Fruit fly (Drosophila melanogaster) whole organism, embryonic: ENCODE measurements around the gene CG17163.

Experiments
- ATbp ChIP-seq: fragments of 200-800 bp; sonication (Bioruptor generic); optimal IDR thresholded peaks from 2 replicates; lab custom pipeline; 2017; ENCODE audit warnings: missing biosample characterization, mild to moderate bottlenecking, missing genetic modification characterization, missing genetic modification reagents
- Atf6 ChIP-seq: fragments of 200-800 bp; sonication (Bioruptor generic); IDR thresholded peaks from 2 replicates; pipeline ENCODE4 v1.3.6; 2022; ENCODE audit warnings: missing biosample characterization, missing genetic modification characterization
- Bgb ChIP-seq: fragments of 200-800 bp; sonication (Bioruptor generic); IDR thresholded peaks from 2 replicates; pipeline ENCODE4 v1.3.6; 2022; ENCODE audit warnings: missing biosample characterization, missing genetic modification characterization; ENCODE audit not compliant: partially characterized antibody
- CG10267 ChIP-seq: fragments of 200-800 bp; sonication (Bioruptor generic); optimal IDR thresholded peaks from 2 replicates; lab custom pipeline; 2018; ENCODE audit warnings: missing biosample characterization, mild to moderate bottlenecking, missing genetic modification characterization, moderate library complexity
- CG12071 ChIP-seq: fragments of 200-800 bp; sonication (Bioruptor generic); optimal IDR thresholded peaks from 3 replicates; lab custom pipeline; 2018; ENCODE audit warnings: missing biosample characterization, mild to moderate bottlenecking, missing genetic modification characterization
- CG12236 ChIP-seq: fragments of 200-800 bp; sonication (Bioruptor generic); optimal IDR thresholded peaks from 2 replicates; lab custom pipeline; 2016; ENCODE audit warnings: missing biosample characterization, missing genetic modification characterization
- CG1603 ChIP-seq: fragments of 200-800 bp; sonication (Bioruptor generic); optimal IDR thresholded peaks from 2 replicates; lab custom pipeline; 2019; ENCODE audit warnings: missing biosample characterization, mild to moderate bottlenecking, missing genetic modification characterization, moderate library complexity
- CG1792 ChIP-seq: fragments of 200-800 bp; sonication (Bioruptor generic); optimal IDR thresholded peaks from 2 replicates; lab custom pipeline; 2016; ENCODE audit warnings: missing biosample characterization, missing genetic modification characterization
- CG2199 ChIP-seq: fragments of 200-800 bp; sonication (Bioruptor generic); IDR thresholded peaks from 3 replicates; pipeline ENCODE4 v1.3.6; 2022; ENCODE audit warnings: missing biosample characterization, missing genetic modification characterization
- CG5245 ChIP-seq: fragments of 200-800 bp; sonication (Bioruptor generic); optimal IDR thresholded peaks from 3 replicates; lab custom pipeline; 2016; ENCODE audit warnings: missing biosample characterization, missing genetic modification characterization
- CG6175 ChIP-seq: fragments of 200-800 bp; sonication (Bioruptor generic); IDR thresholded peaks from 3 replicates; pipeline ENCODE4 v1.3.6; 2022; ENCODE audit warnings: missing biosample characterization, missing genetic modification characterization
- CG6683 ChIP-seq: fragments of 200-800 bp; sonication (Bioruptor generic); optimal IDR thresholded peaks from 2 replicates; lab custom pipeline; 2017; ENCODE audit warnings: missing biosample characterization, mild to moderate bottlenecking, missing genetic modification characterization, missing genetic modification reagents
- CG6813 ChIP-seq: fragments of 200-800 bp; sonication (Bioruptor generic); optimal IDR thresholded peaks from 2 replicates; lab custom pipeline; 2017; ENCODE audit warnings: missing biosample characterization, missing genetic modification characterization, mild to moderate bottlenecking, moderate library complexity, missing genetic modification reagents
- CG7556 ChIP-seq: fragments of 200-800 bp; sonication (Bioruptor generic); optimal IDR thresholded peaks from 2 replicates; lab custom pipeline; 2017; ENCODE audit warnings: missing biosample characterization, mild to moderate bottlenecking, missing genetic modification characterization
- CG7786 ChIP-seq: fragments of 200-800 bp; sonication (Bioruptor generic); optimal IDR thresholded peaks from 2 replicates; lab custom pipeline; 2016; ENCODE audit warnings: missing biosample characterization, missing genetic modification characterization
- CG7987 ChIP-seq: fragments of 200-800 bp; sonication (Bioruptor generic); optimal IDR thresholded peaks from 2 replicates; lab custom pipeline; 2018; ENCODE audit warnings: missing biosample characterization, mild to moderate bottlenecking, missing genetic modification characterization, moderate library complexity
- Chrac-16 ChIP-seq: fragments of 200-800 bp; sonication (Bioruptor generic); optimal IDR thresholded peaks from 3 replicates; lab custom pipeline; 2016; ENCODE audit warnings: missing biosample characterization, missing genetic modification characterization
- D ChIP-seq, 2 experiments: fragments of 200-800 bp in 1 of 2; fragments of >200 bp in 1 of 2; sonication (Bioruptor generic) in 1 of 2; optimal IDR thresholded peaks; 2 replicates in 1 of 2; 3 replicates in 1 of 2; lab custom pipeline; 2017; ENCODE audit warnings: mild to moderate bottlenecking in 1 of 2, missing biosample characterization in 1 of 2, missing genetic modification characterization in 1 of 2, missing genetic modification reagents in 1 of 2
- Dek ChIP-seq: fragments of 200-800 bp; sonication (Bioruptor generic); optimal IDR thresholded peaks from 3 replicates; lab custom pipeline; 2019; ENCODE audit warnings: missing biosample characterization, mild to moderate bottlenecking, missing genetic modification characterization, moderate library complexity
- Ets97D ChIP-seq: fragments of 200-800 bp; sonication (Bioruptor generic); optimal IDR thresholded peaks from 3 replicates; lab custom pipeline; 2016; ENCODE audit warnings: missing biosample characterization, missing genetic modification characterization
- GATAe ChIP-seq: fragments of 200-800 bp; sonication (Bioruptor generic); conservative IDR thresholded peaks from 2 replicates; pipeline ENCODE4 v1.3.6; 2022; ENCODE audit warnings: missing biosample characterization, missing genetic modification characterization
- NC2α ChIP-seq: fragments of 200-800 bp; sonication (Bioruptor generic); optimal IDR thresholded peaks from 2 replicates; lab custom pipeline; 2016; ENCODE audit warnings: missing biosample characterization, missing genetic modification characterization
- NFAT ChIP-seq: fragments of 200-800 bp; sonication (Bioruptor generic); IDR thresholded peaks from 2 replicates; pipeline ENCODE4 v1.3.6; 2022; ENCODE audit warnings: missing biosample characterization, missing genetic modification characterization
- Nf-YA ChIP-seq: fragments of 200-800 bp; sonication (Bioruptor generic); IDR thresholded peaks from 2 replicates; pipeline ENCODE4 v1.3.6; 2022; ENCODE audit warnings: missing biosample characterization, missing genetic modification characterization
- Nf-YB ChIP-seq: fragments of 200-800 bp; sonication (Bioruptor generic); optimal IDR thresholded peaks from 3 replicates; lab custom pipeline; 2019; ENCODE audit warnings: missing biosample characterization, mild to moderate bottlenecking, missing genetic modification characterization, moderate library complexity
- Optix ChIP-seq: fragments of 200-800 bp; sonication (Bioruptor generic); IDR thresholded peaks from 3 replicates; pipeline ENCODE4 v1.3.6; 2022; ENCODE audit warnings: missing biosample characterization, missing genetic modification characterization
- Rfx ChIP-seq: fragments of 200-800 bp; sonication (Bioruptor generic); IDR thresholded peaks from 2 replicates; pipeline ENCODE4 v1.3.6; 2022; ENCODE audit warnings: missing biosample characterization, missing genetic modification characterization
- Scr ChIP-seq: fragments of 200-800 bp; sonication (Bioruptor generic); IDR thresholded peaks from 2 replicates; pipeline ENCODE4 v1.3.6; 2022; ENCODE audit warnings: missing biosample characterization, missing genetic modification characterization; ENCODE audit not compliant: partially characterized antibody
- Side ChIP-seq: fragments of 200-800 bp; sonication (Bioruptor generic); optimal IDR thresholded peaks from 2 replicates; lab custom pipeline; 2016; ENCODE audit warnings: missing biosample characterization, missing genetic modification characterization
- Sin3A ChIP-seq: fragments of >200 bp; optimal IDR thresholded peaks from 2 replicates; lab custom pipeline; 2018
- Xrp1 ChIP-seq: fragments of 200-800 bp; sonication (Bioruptor generic); IDR thresholded peaks from 2 replicates; pipeline ENCODE4 v1.3.6; 2022; ENCODE audit warnings: missing biosample characterization, missing genetic modification characterization
- YL-1 ChIP-seq: fragments of 200-800 bp; sonication (Bioruptor generic); optimal IDR thresholded peaks from 3 replicates; lab custom pipeline; 2017; ENCODE audit warnings: missing biosample characterization, mild to moderate bottlenecking, missing genetic modification characterization
- al ChIP-seq: fragments of 200-800 bp; sonication (Bioruptor generic); IDR thresholded peaks from 2 replicates; pipeline ENCODE4 v1.3.6; 2022; ENCODE audit warnings: missing biosample characterization, missing genetic modification characterization
- ase ChIP-seq: fragments of 200-800 bp; sonication (Bioruptor generic); IDR thresholded peaks from 3 replicates; pipeline ENCODE4 v1.3.6; 2022; ENCODE audit warnings: missing biosample characterization, missing genetic modification characterization
- cg ChIP-seq: fragments of 200-800 bp; sonication (Bioruptor generic); optimal IDR thresholded peaks from 3 replicates; lab custom pipeline; 2019; ENCODE audit warnings: missing biosample characterization, mild to moderate bottlenecking, missing genetic modification characterization, moderate library complexity
- disco-r ChIP-seq: fragments of 200-800 bp; sonication (Bioruptor generic); optimal IDR thresholded peaks from 2 replicates; lab custom pipeline; 2016; ENCODE audit warnings: missing biosample characterization, missing genetic modification characterization
- dmrt11E ChIP-seq: fragments of 200-800 bp; sonication (Bioruptor generic); optimal IDR thresholded peaks from 3 replicates; lab custom pipeline; 2018; ENCODE audit warnings: missing biosample characterization, mild to moderate bottlenecking, missing genetic modification characterization, moderate library complexity
- fd64A ChIP-seq: fragments of 200-800 bp; sonication (Bioruptor generic); optimal IDR thresholded peaks from 3 replicates; lab custom pipeline; 2018; ENCODE audit warnings: missing biosample characterization, mild to moderate bottlenecking, missing genetic modification characterization
- hbn ChIP-seq: fragments of 200-800 bp; sonication (Bioruptor generic); IDR thresholded peaks from 2 replicates; pipeline ENCODE4 v1.3.6; 2022; ENCODE audit warnings: missing biosample characterization, missing genetic modification characterization; ENCODE audit not compliant: partially characterized antibody
- jing ChIP-seq: fragments of 200-800 bp; sonication (Bioruptor generic); optimal IDR thresholded peaks from 2 replicates; lab custom pipeline; 2018; ENCODE audit warnings: missing biosample characterization, mild to moderate bottlenecking, missing genetic modification characterization
- ken ChIP-seq: fragments of 200-800 bp; sonication (Bioruptor generic); IDR thresholded peaks from 3 replicates; pipeline ENCODE4 v1.3.6; 2022; ENCODE audit warnings: missing biosample characterization, missing genetic modification characterization
- nmo ChIP-seq: fragments of 200-800 bp; sonication (Bioruptor generic); optimal IDR thresholded peaks from 2 replicates; lab custom pipeline; 2018; ENCODE audit warnings: missing biosample characterization, mild to moderate bottlenecking, missing genetic modification characterization, moderate library complexity
- peb ChIP-seq: fragments of 200-800 bp; sonication (Bioruptor generic); IDR thresholded peaks from 2 replicates; pipeline ENCODE4 v1.3.6; 2022; ENCODE audit warnings: missing biosample characterization, missing genetic modification characterization
- pzg ChIP-seq: fragments of 200-800 bp; sonication (Bioruptor generic); optimal IDR thresholded peaks from 3 replicates; lab custom pipeline; 2018; ENCODE audit warnings: missing biosample characterization, mild to moderate bottlenecking, missing genetic modification characterization, moderate library complexity
- stwl ChIP-seq: fragments of 200-800 bp; sonication (Bioruptor generic); optimal IDR thresholded peaks from 3 replicates; lab custom pipeline; 2018; ENCODE audit warnings: missing biosample characterization, mild to moderate bottlenecking, missing genetic modification characterization, moderate library complexity
- tio ChIP-seq: fragments of 200-800 bp; sonication (Bioruptor generic); optimal IDR thresholded peaks from 2 replicates; lab custom pipeline; 2017; ENCODE audit warnings: missing biosample characterization, missing genetic modification characterization, inconsistent platforms
- trh ChIP-seq: fragments of 200-800 bp; sonication (Bioruptor generic); optimal IDR thresholded peaks from 2 replicates; lab custom pipeline; 2016; ENCODE audit warnings: missing biosample characterization, missing genetic modification characterization
- ttk ChIP-seq: fragments of 200-800 bp; sonication (Bioruptor generic); IDR thresholded peaks from 2 replicates; pipeline ENCODE4 v2.1.2; 2022; ENCODE audit warnings: missing biosample characterization, missing genetic modification characterization
- unpg ChIP-seq: fragments of 200-800 bp; sonication (Bioruptor generic); optimal IDR thresholded peaks from 3 replicates; lab custom pipeline; 2018; ENCODE audit warnings: missing biosample characterization, mild to moderate bottlenecking, missing genetic modification characterization, moderate library complexity
- vnd ChIP-seq: fragments of 200-800 bp; sonication (Bioruptor generic); IDR thresholded peaks from 3 replicates; pipeline ENCODE4 v1.3.6; 2022; ENCODE audit warnings: missing biosample characterization, missing genetic modification characterization; ENCODE audit not compliant: partially characterized antibody

The CG17163 gene

DNA sequence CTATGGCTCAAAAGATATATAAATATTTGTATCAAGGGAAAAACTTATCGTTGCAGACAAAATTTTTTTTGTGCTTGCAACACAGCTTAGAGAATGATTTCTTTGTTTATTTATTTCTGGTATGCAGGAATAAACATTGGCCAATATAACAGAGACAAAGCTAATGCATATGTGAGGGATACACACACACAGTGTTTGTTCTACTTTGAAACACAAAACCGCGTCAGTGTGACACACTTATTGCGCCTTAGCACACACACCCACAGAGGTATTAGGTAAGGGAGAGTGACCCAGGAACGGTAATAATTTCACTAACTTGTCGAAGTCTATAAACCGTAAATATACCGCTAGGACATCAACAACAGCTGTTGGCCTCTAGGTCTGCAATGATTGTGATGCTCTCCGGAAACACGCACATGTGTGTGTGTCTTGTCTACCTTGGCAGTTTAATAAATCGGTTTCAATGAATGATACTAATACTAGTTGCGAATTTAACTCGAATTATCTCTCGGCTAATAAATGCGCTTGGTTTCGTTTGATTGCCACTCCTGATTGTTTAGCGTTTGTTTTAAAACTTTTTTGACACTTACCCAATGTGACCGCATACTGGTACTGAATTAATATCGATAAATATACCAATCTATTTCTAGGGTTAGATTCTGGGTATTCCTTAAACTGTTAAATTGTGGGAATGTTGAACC is 13.8 kb upstream of the CG17163 start, which contains the start of gene CG17162 (continued):
- TF ChIP-seq CG2199 (peak; percentile 60; the same call in 1 of the 3 replicates), Bgb (GFP tag; lab: Robert Waterston, UW) (no peak), nmo (no peak), trh (no peak), Nf-YB (GFP tag; lab: Kevin White, UChicago) (no peak), Rfx (no peak), ken (no peak), Side (GFP tag; lab: Kevin White, UChicago) (no peak), Optix (no peak), GATAe (GFP tag; lab: Robert Waterston, UW) (no peak), YL-1 (GFP tag; lab: Kevin White, UChicago) (no peak), CG12236 (GFP tag; lab: Kevin White, UChicago) (no peak), CG6813 (GFP tag; lab: Kevin White, UChicago) (no peak), dmrt11E (tag; lab: Kevin White, UChicago) (no peak), CG7786 (GFP tag; lab: Kevin White, UChicago) (no peak), CG7987 (GFP tag; lab: Kevin White, UChicago) (no peak), stwl (tag; lab: Kevin White, UChicago) (peak; percentile 10), cg (GFP tag; lab: Kevin White, UChicago) (peak; percentile 64), CG6683 (GFP tag; lab: Kevin White, UChicago) (no peak), ttk (GFP tag; lab: Robert Waterston, UW) (no peak), NFAT (GFP tag; lab: Robert Waterston, UW) (no peak), fd64A (no peak), vnd (GFP tag; lab: Robert Waterston, UW) (no peak), Chrac-16 (GFP tag; lab: Kevin White, UChicago) (no peak), ATbp (peak; percentile 18), CG1603 (peak; percentile 24), jing (no peak), Nf-YA (GFP tag; lab: Robert Waterston, UW) (no peak), CG6175 (GFP tag; lab: Robert Waterston, UW) (no peak), CG5245 (GFP tag; lab: Kevin White, UChicago) (no peak), D (optimal IDR thresholded peaks at IDR 0.05; lab: Kevin White, UChicago) (no peak), D (GFP tag; optimal IDR thresholded peaks at IDR 0.05; lab: Kevin White, UChicago) (no peak), disco-r (GFP tag; lab: Kevin White, UChicago) (no peak), NC2α (GFP tag; lab: Kevin White, UChicago) (no peak), hbn (GFP tag; lab: Robert Waterston, UW) (no peak), al (GFP tag; lab: Robert Waterston, UW) (no peak), CG7556 (GFP tag; lab: Kevin White, UChicago) (no peak), Ets97D (GFP tag; lab: Kevin White, UChicago) (no peak), CG1792 (GFP tag; lab: Kevin White, UChicago) (no peak), ase (GFP tag; lab: Robert Waterston, UW) (no peak), peb (no peak), pzg (GFP tag; lab: Kevin White, UChicago) (peak; percentile 30), CG10267 (no peak), Sin3A (lab: Kevin White, UChicago) (no peak), Xrp1 (GFP tag; lab: Robert Waterston, UW) (no peak), CG12071 (GFP tag; lab: Kevin White, UChicago) (no peak), unpg (no peak), Scr (0 out of 2 replicates have a peak, but pooled peaks have one; percentile 14), tio (no peak), Dek (tag; lab: Kevin White, UChicago) (no peak), Atf6 (GFP tag; lab: Robert Waterston, UW) (no peak)
